Fruit fly (Drosophila melanogaster) whole organism, pupa: ENCODE results near the gene Cyp4s3.

Experiments
- CG10348 ChIP-seq: fragments of 200-800 bp; sonication (Bioruptor generic); IDR thresholded peaks from 2 replicates; pipeline ENCODE4 v1.3.6; 2022; ENCODE audit warnings: missing biosample characterization, missing genetic modification characterization
- CG12605 ChIP-seq: fragments of 200-800 bp; sonication (Bioruptor generic); IDR thresholded peaks from 2 replicates; pipeline ENCODE4 v1.3.6; 2022; ENCODE audit warnings: missing biosample characterization, missing genetic modification characterization
- CG13204 ChIP-seq: fragments of 200-800 bp; sonication (Bioruptor generic); optimal IDR thresholded peaks from 2 replicates; lab custom pipeline; 2018; ENCODE audit warnings: missing biosample characterization, mild to moderate bottlenecking, missing genetic modification characterization, moderate library complexity
- CG14655 ChIP-seq: fragments of 200-800 bp; sonication (Bioruptor generic); optimal IDR thresholded peaks from 3 replicates; lab custom pipeline; 2017; ENCODE audit warnings: mild to moderate bottlenecking, missing biosample characterization, missing genetic modification reagents, missing genetic modification characterization
- CG15710 ChIP-seq: fragments of 200-800 bp; sonication (Bioruptor generic); optimal IDR thresholded peaks from 2 replicates; lab custom pipeline; 2018; ENCODE audit warnings: missing biosample characterization, mild to moderate bottlenecking, missing genetic modification characterization, moderate library complexity
- CG17806 ChIP-seq: fragments of 200-800 bp; sonication (Bioruptor generic); optimal IDR thresholded peaks from 2 replicates; lab custom pipeline; 2018; ENCODE audit warnings: missing biosample characterization, mild to moderate bottlenecking, missing genetic modification characterization, moderate library complexity
- CG32121 ChIP-seq: fragments of 200-800 bp; sonication (Bioruptor generic); IDR thresholded peaks from 2 replicates; pipeline ENCODE4 v1.3.6; 2022; ENCODE audit warnings: missing biosample characterization, missing genetic modification characterization
- CG34367 ChIP-seq: fragments of 200-800 bp; sonication (Bioruptor generic); optimal IDR thresholded peaks from 2 replicates; lab custom pipeline; 2018; ENCODE audit warnings: missing biosample characterization, mild to moderate bottlenecking, missing genetic modification characterization
- CG4496 ChIP-seq: fragments of 200-800 bp; sonication (Bioruptor generic); IDR thresholded peaks from 3 replicates; pipeline ENCODE4 v1.3.6; 2022; ENCODE audit warnings: missing biosample characterization, missing genetic modification characterization
- CG8159 ChIP-seq: fragments of 200-800 bp; sonication (Bioruptor generic); optimal IDR thresholded peaks from 3 replicates; lab custom pipeline; 2018; ENCODE audit warnings: missing biosample characterization, mild to moderate bottlenecking, missing genetic modification characterization, moderate library complexity
- CG8301 ChIP-seq: fragments of 200-800 bp; sonication (Bioruptor generic); optimal IDR thresholded peaks from 2 replicates; lab custom pipeline; 2018; ENCODE audit warnings: missing biosample characterization, mild to moderate bottlenecking, missing genetic modification characterization
- CG9948 ChIP-seq: fragments of 200-800 bp; sonication (Bioruptor generic); optimal IDR thresholded peaks from 2 replicates; lab custom pipeline; 2018; ENCODE audit warnings: missing biosample characterization, mild to moderate bottlenecking, missing genetic modification characterization, moderate library complexity
- D1 ChIP-seq: fragments of 200-800 bp; sonication (Bioruptor generic); optimal IDR thresholded peaks from 2 replicates; lab custom pipeline; 2018; ENCODE audit warnings: missing biosample characterization, mild to moderate bottlenecking, missing genetic modification characterization, moderate library complexity
- EcR ChIP-seq: fragments of 200-800 bp; sonication (Bioruptor generic); optimal IDR thresholded peaks from 3 replicates; lab custom pipeline; 2019; ENCODE audit warnings: missing biosample characterization, missing genetic modification characterization, mild to moderate bottlenecking, moderate library complexity, missing genetic modification reagents
- Ets98B ChIP-seq: fragments of 200-800 bp; sonication (Bioruptor generic); IDR thresholded peaks from 2 replicates; pipeline ENCODE4 v1.3.6; 2022; ENCODE audit warnings: missing biosample characterization, missing genetic modification characterization
- Pif1A ChIP-seq: fragments of 200-800 bp; sonication (Bioruptor generic); optimal IDR thresholded peaks from 3 replicates; lab custom pipeline; 2016; ENCODE audit warnings: missing biosample characterization, missing genetic modification characterization
- Pif1B ChIP-seq: fragments of 200-800 bp; sonication (Bioruptor generic); optimal IDR thresholded peaks from 3 replicates; lab custom pipeline; 2016; ENCODE audit warnings: missing biosample characterization, missing genetic modification characterization
- Snoo ChIP-seq: fragments of 200-800 bp; sonication (Bioruptor generic); optimal IDR thresholded peaks from 3 replicates; lab custom pipeline; 2017; ENCODE audit warnings: missing biosample characterization, mild to moderate bottlenecking, missing genetic modification characterization, inconsistent platforms
- fd96Ca ChIP-seq: fragments of 200-800 bp; sonication (Bioruptor generic); IDR thresholded peaks from 3 replicates; pipeline ENCODE4 v1.3.6; 2022; ENCODE audit warnings: missing biosample characterization, missing genetic modification characterization
- gl ChIP-seq: fragments of 200-800 bp; sonication (Bioruptor generic); optimal IDR thresholded peaks from 2 replicates; lab custom pipeline; 2018; ENCODE audit warnings: missing biosample characterization, mild to moderate bottlenecking, missing genetic modification characterization
- rn ChIP-seq: fragments of 200-800 bp; sonication (Bioruptor generic); IDR thresholded peaks from 2 replicates; pipeline ENCODE4 v1.3.6; 2022; ENCODE audit warnings: missing biosample characterization, missing genetic modification characterization

The Cyp4s3 gene

DNA sequence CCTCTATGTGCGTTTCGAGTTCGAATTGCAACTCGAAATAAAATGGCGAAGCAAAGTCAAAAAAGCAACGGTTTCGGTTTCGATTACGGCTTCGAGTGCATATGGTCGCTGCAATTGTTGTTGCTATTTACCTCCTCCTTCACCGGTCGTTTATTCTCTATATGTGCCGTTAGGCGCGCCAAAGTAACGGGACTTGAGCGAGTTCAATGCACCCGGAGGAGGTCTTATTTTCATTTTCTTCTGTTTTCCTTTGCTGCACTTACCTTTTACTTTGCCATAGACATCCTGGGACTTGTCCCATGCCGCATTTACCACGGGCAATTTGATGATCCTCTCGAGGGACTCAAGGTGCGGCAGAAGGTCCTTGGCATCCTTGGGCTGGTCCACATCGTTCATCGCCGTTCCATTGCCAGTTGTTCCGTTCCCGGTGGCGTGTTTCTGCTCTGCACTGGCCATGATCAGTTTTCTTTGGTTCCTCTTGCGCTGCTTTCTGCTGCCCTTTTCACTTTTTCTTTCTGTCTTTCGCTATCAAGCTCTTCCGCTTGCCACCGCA lies 40.8 kb downstream of the Cyp4s3 start:
- no peak for TF ChIP-seq CG12605 (GFP tag; lab: Robert Waterston, UW)
- no peak for TF ChIP-seq CG8159 (tag; lab: Kevin White, UChicago)
- peak; percentile 76 for TF ChIP-seq EcR

DNA sequence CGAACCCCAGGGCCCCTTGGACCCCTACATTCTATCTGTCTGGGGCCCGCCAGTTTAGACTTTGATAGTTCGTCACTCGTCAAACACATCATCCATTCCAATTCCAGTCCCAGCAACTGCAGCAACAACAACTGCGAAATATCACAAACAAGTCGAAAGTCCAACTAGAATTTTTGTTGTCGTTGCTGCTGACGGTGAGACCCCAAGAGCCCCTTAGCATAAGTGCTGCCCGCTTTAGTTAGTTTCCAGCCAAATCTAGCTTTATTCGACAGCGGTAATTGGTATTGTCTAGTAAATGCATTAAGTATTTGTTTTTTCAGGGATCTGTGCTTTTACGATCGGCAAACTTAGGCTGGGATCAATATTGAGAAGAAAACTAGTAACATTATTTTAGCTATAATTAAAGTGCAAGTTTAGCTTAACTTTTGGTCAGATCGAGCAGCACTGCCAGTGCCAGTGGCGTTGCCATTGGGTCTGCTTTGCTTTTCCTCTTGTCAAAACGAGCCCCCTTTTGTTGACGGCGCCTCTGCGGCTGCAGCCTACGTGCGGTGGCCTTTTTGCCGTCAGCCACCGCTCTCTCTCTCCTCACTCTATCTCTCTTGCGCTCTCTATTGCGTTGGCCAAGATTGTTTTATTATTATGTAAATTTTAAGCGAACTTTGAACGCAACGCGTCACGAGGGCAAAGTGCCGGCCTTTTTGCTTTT lies 41.5 kb downstream of the Cyp4s3 start:
- peak; percentile 90 for TF ChIP-seq Pif1A (GFP tag; lab: Kevin White, UChicago)
- TF ChIP-seq CG34367 (tag; lab: Kevin White, UChicago), result peak; percentile 82
- peak; percentile 92 for TF ChIP-seq CG32121
- peak; percentile 51 for TF ChIP-seq EcR
- TF ChIP-seq Ets98B (GFP tag; lab: Robert Waterston, UW), result peak; percentile 87
- peak; percentile 84 for TF ChIP-seq CG8159 (tag; lab: Kevin White, UChicago)
- peak; percentile 62 for TF ChIP-seq CG17806 (tag; lab: Kevin White, UChicago)
- peak; percentile 88 for TF ChIP-seq gl (tag; lab: Kevin White, UChicago)
- peak; percentile 88 for TF ChIP-seq CG8301 (tag; lab: Kevin White, UChicago)
- peak; percentile 61 for TF ChIP-seq D1 (tag; lab: Kevin White, UChicago)
- no peak; the same call in 1 of the 2 replicates for TF ChIP-seq CG10348 (GFP tag; lab: Robert Waterston, UW)
- peak; percentile 81 for TF ChIP-seq CG13204 (GFP tag; lab: Kevin White, UChicago)
- peak; percentile 91 for TF ChIP-seq CG14655 (GFP tag; lab: Kevin White, UChicago)
- TF ChIP-seq CG9948, result peak; percentile 74
- peak; percentile 91 for TF ChIP-seq CG4496
- TF ChIP-seq Pif1B (GFP tag; lab: Kevin White, UChicago), result peak; percentile 79
- peak; percentile 81 for TF ChIP-seq CG15710 (tag; lab: Kevin White, UChicago)
- TF ChIP-seq Snoo, result peak; percentile 71
- peak; percentile 69 for TF ChIP-seq CG12605 (GFP tag; lab: Robert Waterston, UW)
- TF ChIP-seq rn, result peak; percentile 67
- peak; percentile 91 for TF ChIP-seq fd96Ca (GFP tag; lab: Robert Waterston, UW)

DNA sequence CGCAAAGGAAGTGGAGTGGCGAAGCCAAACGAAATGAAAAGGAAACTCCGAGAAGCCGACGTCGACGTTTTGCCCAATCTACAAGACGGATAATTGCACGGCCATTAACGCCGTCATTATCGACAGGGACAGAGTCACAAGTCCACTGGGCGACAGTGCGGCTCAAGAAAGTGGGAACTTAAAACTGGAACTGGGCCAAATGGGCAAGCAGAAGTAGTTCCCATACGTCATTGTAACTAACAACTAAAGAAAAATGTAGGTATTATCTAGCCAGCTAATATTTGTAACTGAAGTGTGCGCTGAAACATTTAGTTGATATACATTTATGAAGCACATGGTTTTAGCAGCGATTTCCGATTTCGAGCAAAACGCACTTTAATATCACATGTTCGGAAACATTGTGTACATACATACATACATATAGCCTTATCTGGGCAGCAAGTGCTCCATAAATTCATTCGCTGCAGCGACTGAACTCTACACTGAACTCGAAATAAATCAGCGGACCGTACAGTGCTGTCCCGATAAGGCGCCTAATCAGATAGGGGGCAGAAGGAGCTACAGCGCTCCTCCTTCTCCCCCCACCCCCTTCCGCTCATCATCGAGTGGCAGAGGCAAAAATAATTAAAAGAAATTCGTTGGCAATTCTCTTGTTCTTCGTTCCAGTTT lies 45.4 kb downstream of the Cyp4s3 start:
- peak; percentile 37 for TF ChIP-seq CG8159 (tag; lab: Kevin White, UChicago)
- TF ChIP-seq CG12605 (GFP tag; lab: Robert Waterston, UW), result no peak
- TF ChIP-seq D1 (tag; lab: Kevin White, UChicago), result no peak
- TF ChIP-seq CG17806 (tag; lab: Kevin White, UChicago), result no peak
- TF ChIP-seq fd96Ca (GFP tag; lab: Robert Waterston, UW), result peak; percentile 29; the same call in 1 of the 3 replicates
- peak; percentile 25 for TF ChIP-seq CG8301 (tag; lab: Kevin White, UChicago)
- no peak for TF ChIP-seq CG10348 (GFP tag; lab: Robert Waterston, UW)
- TF ChIP-seq Pif1B (GFP tag; lab: Kevin White, UChicago), result no peak
- TF ChIP-seq EcR, result peak; percentile 62
- TF ChIP-seq CG15710 (tag; lab: Kevin White, UChicago), result peak; percentile 29
- TF ChIP-seq CG13204 (GFP tag; lab: Kevin White, UChicago), result no peak
- peak; percentile 11 for TF ChIP-seq CG14655 (GFP tag; lab: Kevin White, UChicago)
- no peak for TF ChIP-seq rn
- TF ChIP-seq CG32121, result no peak
- peak; percentile 37; the same call in 1 of the 2 replicates for TF ChIP-seq Ets98B (GFP tag; lab: Robert Waterston, UW)
- TF ChIP-seq CG4496, result no peak
- peak; percentile 12 for TF ChIP-seq CG34367 (tag; lab: Kevin White, UChicago)
- no peak for TF ChIP-seq CG9948
- TF ChIP-seq gl (tag; lab: Kevin White, UChicago), result peak; percentile 23
- peak; percentile 15 for TF ChIP-seq Snoo
- peak; percentile 43 for TF ChIP-seq Pif1A (GFP tag; lab: Kevin White, UChicago)
- TF ChIP-seq, all 21 proteins: peak for 11

DNA sequence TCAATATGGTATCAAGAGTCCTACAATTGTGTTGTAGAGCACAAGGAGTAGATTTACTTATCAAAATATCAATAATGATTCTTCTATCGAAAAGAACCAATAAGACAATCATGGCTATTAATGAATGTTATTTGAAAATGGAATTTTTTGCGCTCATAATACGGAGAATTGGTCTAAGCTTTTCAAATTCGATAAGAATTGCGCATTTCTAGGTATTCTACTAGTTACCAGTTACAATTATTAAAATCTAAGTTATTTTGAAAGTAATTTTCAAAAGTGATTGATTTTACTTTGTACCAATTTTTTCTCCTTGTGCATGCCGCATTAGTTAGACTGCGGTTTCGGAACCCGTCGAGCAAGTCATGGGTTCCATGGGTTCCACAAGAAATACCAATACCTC lies 46.2 kb downstream of the Cyp4s3 start:
- TF ChIP-seq CG32121 (no peak), rn (no peak), CG17806 (tag; lab: Kevin White, UChicago) (no peak), CG8159 (tag; lab: Kevin White, UChicago) (no peak), EcR (no peak), CG34367 (tag; lab: Kevin White, UChicago) (no peak), Pif1B (GFP tag; lab: Kevin White, UChicago) (no peak)
- TF ChIP-seq, all 21 proteins: peak for 0

DNA sequence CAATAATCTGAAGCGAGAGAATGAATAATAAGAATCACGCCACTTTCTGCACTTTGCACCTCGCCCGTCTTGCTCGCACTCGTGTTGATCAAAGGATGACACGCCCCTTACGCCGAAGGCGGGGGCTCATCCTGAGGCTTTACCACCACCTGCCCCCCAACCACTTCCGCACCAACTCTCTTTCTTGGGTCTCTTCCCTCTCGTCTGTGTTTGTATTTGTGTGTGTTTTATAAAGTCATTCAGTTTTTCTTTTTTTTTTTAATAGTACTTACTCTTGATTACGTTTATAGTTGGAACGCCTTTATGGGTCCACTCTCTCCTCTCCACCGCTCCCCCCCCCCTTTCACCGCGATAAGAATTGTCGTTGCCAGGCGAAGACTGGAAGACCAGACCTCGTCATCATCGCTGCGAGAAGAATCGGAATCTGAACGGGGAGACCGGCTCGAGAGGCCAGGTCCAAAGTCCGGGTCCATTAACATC lies 46.9 kb downstream of the Cyp4s3 start:
- TF ChIP-seq CG4496, result peak; percentile 95
- TF ChIP-seq CG12605 (GFP tag; lab: Robert Waterston, UW), result peak; percentile 94
- peak; percentile 44 for TF ChIP-seq D1 (tag; lab: Kevin White, UChicago)
- TF ChIP-seq Pif1B (GFP tag; lab: Kevin White, UChicago), result peak; percentile 90
- peak; percentile 93 for TF ChIP-seq CG8159 (tag; lab: Kevin White, UChicago)
- peak; percentile 64; the same call in 1 of the 2 replicates for TF ChIP-seq rn
- TF ChIP-seq CG17806 (tag; lab: Kevin White, UChicago), result peak; percentile 93
- TF ChIP-seq CG14655 (GFP tag; lab: Kevin White, UChicago), result peak; percentile 96
- TF ChIP-seq CG8301 (tag; lab: Kevin White, UChicago), result peak; percentile 89
- TF ChIP-seq EcR, result peak; percentile 77
- TF ChIP-seq Ets98B (GFP tag; lab: Robert Waterston, UW), result peak; percentile 90
- peak; percentile 100 for TF ChIP-seq CG13204 (GFP tag; lab: Kevin White, UChicago)
- TF ChIP-seq CG9948, result peak; percentile 88
- peak; percentile 85 for TF ChIP-seq Pif1A (GFP tag; lab: Kevin White, UChicago)
- peak; percentile 59 for TF ChIP-seq Snoo
- TF ChIP-seq CG32121, result peak; percentile 83
- peak; percentile 100 for TF ChIP-seq gl (tag; lab: Kevin White, UChicago)
- TF ChIP-seq CG15710 (tag; lab: Kevin White, UChicago), result peak; percentile 96
- TF ChIP-seq CG34367 (tag; lab: Kevin White, UChicago), result peak; percentile 98
- peak; percentile 90 for TF ChIP-seq fd96Ca (GFP tag; lab: Robert Waterston, UW)
- no peak for TF ChIP-seq CG10348 (GFP tag; lab: Robert Waterston, UW)
